Worm (Caenorhabditis elegans) whole organism, L2 larva: ENCODE data around the gene asm-1.

Source experiments
- R02D3.7 ChIP-seq: fragments of 150-350 bp; optimal IDR thresholded peaks from 2 replicates; lab custom pipeline; 2014; ENCODE audit warnings: missing biosample characterization, missing genetic modification characterization
- unc-62 ChIP-seq: fragments of 150-350 bp; optimal IDR thresholded peaks from 2 replicates; lab custom pipeline; 2014; ENCODE audit warnings: missing biosample characterization, missing genetic modification reagents, missing genetic modification characterization

ce11 chrII:6888211-6888610, 21.7 kb upstream of the asm-1 start:
- TF ChIP-seq R02D3.7 (tag; lab: Kevin White, UChicago) = no peak
- TF ChIP-seq unc-62 (GFP tag; lab: Kevin White, UChicago) = no peak
